Worm (Caenorhabditis elegans) whole organism, mixed stage, embryonic: ENCODE results near the gene F46B3.16.

Source experiments
- elt-3 ChIP-seq: fragments of 150-350 bp; optimal IDR thresholded peaks from 2 replicates; lab custom pipeline; 2014; ENCODE audit warnings: missing biosample characterization, missing genetic modification characterization
- nhr-12 ChIP-seq: fragments of 150-350 bp; optimal IDR thresholded peaks from 2 replicates; lab custom pipeline; 2014; ENCODE audit warnings: missing biosample characterization, missing genetic modification characterization

DNA sequence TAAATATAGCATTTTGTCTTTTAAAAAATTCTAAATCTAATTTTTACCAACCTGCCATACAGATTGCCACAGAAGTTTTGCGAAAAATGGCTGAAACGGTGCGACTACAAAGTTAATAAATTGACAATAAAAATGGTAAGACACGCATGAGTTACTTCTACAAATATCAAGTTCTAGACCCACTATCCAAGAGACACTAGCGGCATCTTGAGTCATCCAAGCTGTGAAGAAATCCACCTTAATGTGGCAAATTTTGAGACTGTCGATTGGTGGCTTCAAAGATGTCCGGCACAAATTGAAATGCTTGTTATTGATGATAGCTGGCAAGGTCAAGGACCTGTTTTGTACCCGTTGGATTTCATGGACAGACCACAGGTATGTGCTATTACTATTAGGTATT lies at the start of gene F46B3.16:
- no peak for TF ChIP-seq elt-3 (tag; lab: Kevin White, UChicago)
- TF ChIP-seq nhr-12 = no peak
